Fruit fly (Drosophila melanogaster) whole organism, embryonic: Measurements from ENCODE around the gene PsGEF.

ENCODE experiments used
- ATbp ChIP-seq: fragments of 200-800 bp; sonication (Bioruptor generic); optimal IDR thresholded peaks from 2 replicates; lab custom pipeline; 2017; ENCODE audit warnings: missing biosample characterization, mild to moderate bottlenecking, missing genetic modification characterization, missing genetic modification reagents
- CG10321 ChIP-seq: fragments of 200-800 bp; sonication (Bioruptor generic); IDR thresholded peaks from 2 replicates; pipeline ENCODE4 v1.3.6; 2022; ENCODE audit warnings: missing biosample characterization, missing genetic modification characterization
- CG15479 ChIP-seq: fragments of 200-800 bp; sonication (Bioruptor generic); optimal IDR thresholded peaks from 3 replicates; lab custom pipeline; 2019; ENCODE audit warnings: missing biosample characterization, mild to moderate bottlenecking, missing genetic modification characterization, moderate library complexity
- CG17912 ChIP-seq: fragments of 200-800 bp; sonication (Bioruptor generic); optimal IDR thresholded peaks from 2 replicates; lab custom pipeline; 2018; ENCODE audit warnings: missing biosample characterization, mild to moderate bottlenecking, missing genetic modification characterization
- CG1832 ChIP-seq: fragments of 200-800 bp; sonication (Bioruptor generic); optimal IDR thresholded peaks from 2 replicates; lab custom pipeline; 2017; ENCODE audit warnings: missing biosample characterization, mild to moderate bottlenecking, missing genetic modification characterization, inconsistent platforms
- CG2199 ChIP-seq: fragments of 200-800 bp; sonication (Bioruptor generic); IDR thresholded peaks from 3 replicates; pipeline ENCODE4 v1.3.6; 2022; ENCODE audit warnings: missing biosample characterization, missing genetic modification characterization
- CG2875 ChIP-seq: fragments of 200-800 bp; sonication (Bioruptor generic); optimal IDR thresholded peaks from 2 replicates; lab custom pipeline; 2017; ENCODE audit warnings: missing biosample characterization, mild to moderate bottlenecking, missing genetic modification characterization, missing genetic modification reagents
- CG31441 ChIP-seq: fragments of 200-800 bp; sonication (Bioruptor generic); IDR thresholded peaks from 2 replicates; pipeline ENCODE4 v1.3.6; 2022; ENCODE audit warnings: missing biosample characterization, missing genetic modification characterization
- CG3163 ChIP-seq: fragments of 200-800 bp; sonication (Bioruptor generic); optimal IDR thresholded peaks from 3 replicates; lab custom pipeline; 2016; ENCODE audit warnings: missing biosample characterization, missing genetic modification characterization
- CG33213 ChIP-seq: fragments of 200-800 bp; sonication (Bioruptor generic); optimal IDR thresholded peaks from 3 replicates; lab custom pipeline; 2016; ENCODE audit warnings: missing biosample characterization, missing genetic modification characterization
- CG5180 ChIP-seq: fragments of 200-800 bp; sonication (Bioruptor generic); optimal IDR thresholded peaks from 3 replicates; lab custom pipeline; 2017; ENCODE audit warnings: missing biosample characterization, missing genetic modification characterization, mild to moderate bottlenecking, moderate library complexity, missing genetic modification reagents
- CG6791 ChIP-seq: fragments of 200-800 bp; sonication (Bioruptor generic); IDR thresholded peaks from 3 replicates; pipeline ENCODE4 v1.3.6; 2022; ENCODE audit warnings: missing biosample characterization, missing genetic modification characterization; ENCODE audit not compliant: partially characterized antibody
- CG7928 ChIP-seq: fragments of 200-800 bp; sonication (Bioruptor generic); optimal IDR thresholded peaks from 2 replicates; lab custom pipeline; 2017; ENCODE audit warnings: missing biosample characterization, mild to moderate bottlenecking, missing genetic modification characterization
- Deaf1 ChIP-seq: fragments of 200-800 bp; optimal IDR thresholded peaks from 3 replicates; lab custom pipeline; 2019; ENCODE audit warnings: missing biosample characterization, mild to moderate bottlenecking, missing genetic modification characterization, moderate library complexity
- Doc3 ChIP-seq: fragments of 200-800 bp; sonication (Bioruptor generic); IDR thresholded peaks from 3 replicates; pipeline ENCODE4 v1.3.6; 2022; ENCODE audit warnings: missing biosample characterization, missing genetic modification characterization; ENCODE audit not compliant: partially characterized antibody
- Dref ChIP-seq: fragments of 200-800 bp; sonication (Bioruptor generic); IDR thresholded peaks from 2 replicates; pipeline ENCODE4 v1.3.6; 2022; ENCODE audit warnings: missing biosample characterization, missing genetic modification characterization
- E2f1 ChIP-seq: fragments of 200-800 bp; sonication (Bioruptor generic); IDR thresholded peaks from 2 replicates; pipeline ENCODE4 v1.3.6; 2022; ENCODE audit warnings: missing biosample characterization, missing genetic modification characterization
- Elba2 ChIP-seq: fragments of 200-800 bp; sonication (Bioruptor generic); optimal IDR thresholded peaks from 3 replicates; lab custom pipeline; 2016; ENCODE audit warnings: missing biosample characterization, missing genetic modification characterization
- Fer1 ChIP-seq: fragments of 200-800 bp; sonication (Bioruptor generic); optimal IDR thresholded peaks from 2 replicates; lab custom pipeline; 2017; ENCODE audit warnings: missing biosample characterization, mild to moderate bottlenecking, missing genetic modification characterization
- HmgZ ChIP-seq: fragments of 200-800 bp; sonication (Bioruptor generic); optimal IDR thresholded peaks from 2 replicates; lab custom pipeline; 2018; ENCODE audit warnings: missing biosample characterization, mild to moderate bottlenecking, missing genetic modification characterization
- Hmr ChIP-seq: fragments of 200-800 bp; sonication (Bioruptor generic); optimal IDR thresholded peaks from 3 replicates; lab custom pipeline; 2017; ENCODE audit warnings: mild to moderate bottlenecking, missing biosample characterization, missing genetic modification reagents, missing genetic modification characterization
- Hr78 ChIP-seq, 2 experiments: fragments of 200-800 bp in 1 of 2; fragments of >200 bp in 1 of 2; sonication (Bioruptor generic) in 1 of 2; optimal IDR thresholded peaks; 2 replicates each; lab custom pipeline; 2017 to 2019; ENCODE audit warnings: missing biosample characterization in 2 of 2, missing genetic modification characterization in 2 of 2, mild to moderate bottlenecking in 1 of 2, moderate library complexity in 1 of 2
- Kr ChIP-seq: fragments of 200-800 bp; sonication (Bioruptor generic); optimal IDR thresholded peaks from 2 replicates; lab custom pipeline; 2017; ENCODE audit warnings: missing biosample characterization, mild to moderate bottlenecking, missing genetic modification characterization
- Nf-YB ChIP-seq: fragments of 200-800 bp; sonication (Bioruptor generic); optimal IDR thresholded peaks from 3 replicates; lab custom pipeline; 2019; ENCODE audit warnings: missing biosample characterization, mild to moderate bottlenecking, missing genetic modification characterization, moderate library complexity
- Nf-YC ChIP-seq: fragments of 200-800 bp; optimal IDR thresholded peaks from 3 replicates; lab custom pipeline; 2019; ENCODE audit warnings: missing biosample characterization, mild to moderate bottlenecking, missing genetic modification characterization, moderate library complexity
- Ravus ChIP-seq: fragments of 200-800 bp; sonication (Bioruptor generic); IDR thresholded peaks from 2 replicates; pipeline ENCODE4 v1.3.6; 2022; ENCODE audit warnings: missing biosample characterization, missing genetic modification characterization
- Sry-δ ChIP-seq: fragments of 200-800 bp; sonication (Bioruptor generic); optimal IDR thresholded peaks from 2 replicates; lab custom pipeline; 2016; ENCODE audit warnings: missing biosample characterization, missing genetic modification characterization
- Vsx1 ChIP-seq: fragments of 200-800 bp; sonication (Bioruptor generic); optimal IDR thresholded peaks from 2 replicates; lab custom pipeline; 2017; ENCODE audit warnings: missing biosample characterization, mild to moderate bottlenecking, missing genetic modification characterization, missing genetic modification reagents
- amos ChIP-seq: fragments of 200-800 bp; sonication (Bioruptor generic); IDR thresholded peaks from 2 replicates; pipeline ENCODE4 v1.3.6; 2022; ENCODE audit warnings: missing biosample characterization, missing genetic modification characterization; ENCODE audit not compliant: partially characterized antibody
- cad ChIP-seq: fragments of >200 bp; optimal IDR thresholded peaks from 2 replicates; lab custom pipeline; 2017; ENCODE audit warnings: missing biosample characterization, missing genetic modification characterization
- ci ChIP-seq: fragments of 200-800 bp; sonication (Bioruptor generic); IDR thresholded peaks from 3 replicates; pipeline ENCODE4 v1.3.6; 2022; ENCODE audit warnings: missing biosample characterization, missing genetic modification characterization
- crol ChIP-seq: fragments of 200-800 bp; sonication (Bioruptor generic); IDR thresholded peaks from 2 replicates; pipeline ENCODE4 v1.3.6; 2022; ENCODE audit warnings: missing biosample characterization, missing genetic modification characterization
- da ChIP-seq: fragments of 200-800 bp; sonication (Bioruptor generic); optimal IDR thresholded peaks from 2 replicates; lab custom pipeline; 2016; ENCODE audit warnings: missing biosample characterization, missing genetic modification characterization
- dpn ChIP-seq, 2 experiments: fragments of 200-800 bp; sonication (Bioruptor generic); optimal IDR thresholded peaks; 3 replicates each; lab custom pipeline; 2016; ENCODE audit warnings: missing biosample characterization in 2 of 2, missing genetic modification characterization in 2 of 2
- ewg ChIP-seq: fragments of 200-800 bp; sonication (Bioruptor generic); optimal IDR thresholded peaks from 3 replicates; lab custom pipeline; 2017; ENCODE audit warnings: mild to moderate bottlenecking, missing biosample characterization, missing genetic modification reagents, missing genetic modification characterization
- fu2 ChIP-seq: fragments of 200-800 bp; sonication (Bioruptor generic); optimal IDR thresholded peaks from 2 replicates; lab custom pipeline; 2016; ENCODE audit warnings: missing biosample characterization, missing genetic modification characterization
- gfzf ChIP-seq: fragments of 200-800 bp; sonication (Bioruptor generic); optimal IDR thresholded peaks from 2 replicates; lab custom pipeline; 2016; ENCODE audit warnings: missing biosample characterization, mild to moderate bottlenecking, missing genetic modification characterization, moderate library complexity
- gsb-n ChIP-seq: fragments of 200-800 bp; sonication (Bioruptor generic); optimal IDR thresholded peaks from 3 replicates; lab custom pipeline; 2018; ENCODE audit warnings: missing biosample characterization, mild to moderate bottlenecking, missing genetic modification characterization
- h ChIP-seq: fragments of >200 bp; optimal IDR thresholded peaks from 2 replicates; lab custom pipeline; 2017
- mld ChIP-seq: fragments of 200-800 bp; sonication (Bioruptor generic); IDR thresholded peaks from 3 replicates; pipeline ENCODE4 v1.3.6; 2022; ENCODE audit warnings: missing biosample characterization, missing genetic modification characterization; ENCODE audit not compliant: partially characterized antibody
- phol ChIP-seq: fragments of 200-800 bp; sonication (Bioruptor generic); optimal IDR thresholded peaks from 3 replicates; lab custom pipeline; 2018; ENCODE audit warnings: missing biosample characterization, mild to moderate bottlenecking, missing genetic modification characterization, moderate library complexity
- seq ChIP-seq: fragments of 200-800 bp; sonication (Bioruptor generic); IDR thresholded peaks from 2 replicates; pipeline ENCODE4 v1.3.6; 2022; ENCODE audit warnings: missing biosample characterization, missing genetic modification characterization
- slbo ChIP-seq: fragments of 200-800 bp; sonication (Bioruptor generic); IDR thresholded peaks from 2 replicates; pipeline ENCODE4 v1.3.6; 2022; ENCODE audit warnings: missing biosample characterization, missing genetic modification characterization
- sqz ChIP-seq: fragments of 200-800 bp; sonication (Bioruptor generic); optimal IDR thresholded peaks from 3 replicates; lab custom pipeline; 2018; ENCODE audit warnings: missing biosample characterization, mild to moderate bottlenecking, missing genetic modification characterization
- tll ChIP-seq, 2 experiments: fragments of 200-800 bp in 1 of 2; fragments of >200 bp in 1 of 2; sonication (Bioruptor generic) in 1 of 2; optimal IDR thresholded peaks; 2 replicates each; lab custom pipeline; 2017 to 2019; ENCODE audit warnings: missing biosample characterization in 2 of 2, missing genetic modification characterization in 2 of 2, mild to moderate bottlenecking in 1 of 2, moderate library complexity in 1 of 2
- tx ChIP-seq: fragments of 200-800 bp; sonication (Bioruptor generic); optimal IDR thresholded peaks from 2 replicates; lab custom pipeline; 2016; ENCODE audit warnings: missing biosample characterization, missing genetic modification characterization
- zen ChIP-seq: fragments of 200-800 bp; sonication (Bioruptor generic); optimal IDR thresholded peaks from 3 replicates; lab custom pipeline; 2018; ENCODE audit warnings: missing biosample characterization, mild to moderate bottlenecking, missing genetic modification characterization, moderate library complexity

The PsGEF gene

dm6 chrX:2434913-2435312, 47.4 kb upstream of the PsGEF start (continued):
- peak; percentile 95 for TF ChIP-seq Nf-YB
- TF ChIP-seq slbo (GFP tag; lab: Robert Waterston, UW) = no peak
- TF ChIP-seq sqz (GFP tag; lab: Kevin White, UChicago) = no peak
- TF ChIP-seq Doc3 = no peak
- no peak for TF ChIP-seq da
- TF ChIP-seq CG5180 (GFP tag; lab: Kevin White, UChicago) = no peak
- TF ChIP-seq E2f1 = no peak

dm6 chrX:2428903-2429302, 41.4 kb upstream of the PsGEF start, which contains the start of gene gt:
Gene gt, minus strand, starts transcription at chrX:2428967.
- peak; percentile 94 for TF ChIP-seq Deaf1 (tag; lab: Kevin White, UChicago)
- no peak for TF ChIP-seq ci (GFP tag; lab: Robert Waterston, UW)
- TF ChIP-seq Kr (GFP tag; lab: Kevin White, UChicago) = peak; percentile 98
- TF ChIP-seq cad (GFP tag; lab: Kevin White, UChicago) = peak; percentile 48
- TF ChIP-seq CG10321 (GFP tag; lab: Robert Waterston, UW) = peak; percentile 21; the same call in 1 of the 2 replicates
- TF ChIP-seq Nf-YB = peak; percentile 82
- TF ChIP-seq CG2199 (GFP tag; lab: Robert Waterston, UW) = no peak
- TF ChIP-seq Nf-YC (tag; lab: Kevin White, UChicago) = peak; percentile 86
- peak; percentile 76 for TF ChIP-seq CG1832 (GFP tag; lab: Kevin White, UChicago)
- TF ChIP-seq ATbp = no peak
- TF ChIP-seq Hmr (GFP tag; lab: Kevin White, UChicago) = no peak
- TF ChIP-seq zen (tag; lab: Kevin White, UChicago) = peak; percentile 18
- TF ChIP-seq phol (tag; lab: Kevin White, UChicago) = peak; percentile 26
- TF ChIP-seq crol (GFP tag; lab: Robert Waterston, UW) = peak; percentile 43; the same call in 1 of the 2 replicates
- peak in 1 of 2 experiments; percentile 0 for TF ChIP-seq Hr78 (GFP tag; optimal IDR thresholded peaks at IDR 0.05; lab: Kevin White, UChicago)
- peak; percentile 79 for TF ChIP-seq seq (GFP tag; lab: Robert Waterston, UW)
- peak; percentile 51 for TF ChIP-seq ewg (GFP tag; lab: Kevin White, UChicago)
- no peak for TF ChIP-seq h (lab: Kevin White, UChicago)
- peak; percentile 30 for TF ChIP-seq CG15479 (GFP tag; lab: Kevin White, UChicago)
- TF ChIP-seq tll (GFP tag; optimal IDR thresholded peaks at IDR 0.05; lab: Kevin White, UChicago) = peak in 1 of 2 experiments; percentile 95

dm6 chrX:2425755-2426154, 38.3 kb upstream of the PsGEF start, which contains the start of gene CG32797:
Gene CG32797, minus strand, starts transcription at chrX:2425855.
- TF ChIP-seq CG3163 (GFP tag; lab: Kevin White, UChicago) (no peak), tx (no peak), CG2875 (GFP tag; lab: Kevin White, UChicago) (no peak), CG33213 (GFP tag; lab: Kevin White, UChicago) (no peak), Vsx1 (GFP tag; lab: Kevin White, UChicago) (no peak), dpn (GFP tag; optimal IDR thresholded peaks at IDR 0.05; lab: Kevin White, UChicago) (no peak), Fer1 (GFP tag; lab: Kevin White, UChicago) (no peak), CG7928 (GFP tag; lab: Kevin White, UChicago) (no peak)
- TF ChIP-seq, all 482 proteins: peak for 0

dm6 chrX:2419518-2419917, 32.1 kb upstream of the PsGEF start:
- TF ChIP-seq fu2 (GFP tag; lab: Kevin White, UChicago) (no peak), Sry-δ (GFP tag; lab: Kevin White, UChicago) (peak; percentile 14), HmgZ (peak; percentile 11), CG31441 (GFP tag; lab: Robert Waterston, UW) (no peak), gsb-n (tag; lab: Kevin White, UChicago) (no peak), Ravus (no peak), Dref (peak; percentile 54), Elba2 (GFP tag; lab: Kevin White, UChicago) (no peak), gfzf (peak; percentile 35), CG17912 (GFP tag; lab: Kevin White, UChicago) (no peak), amos (GFP tag; lab: Robert Waterston, UW) (peak; percentile 34; the same call in 1 of the 2 replicates), CG6791 (GFP tag; lab: Robert Waterston, UW) (peak; percentile 29; the same call in 2 of the 3 replicates), mld (GFP tag; lab: Robert Waterston, UW) (no peak)
